Fruit fly (Drosophila melanogaster): ENCODE measurements around the gene Ada1-1.

DNA sequence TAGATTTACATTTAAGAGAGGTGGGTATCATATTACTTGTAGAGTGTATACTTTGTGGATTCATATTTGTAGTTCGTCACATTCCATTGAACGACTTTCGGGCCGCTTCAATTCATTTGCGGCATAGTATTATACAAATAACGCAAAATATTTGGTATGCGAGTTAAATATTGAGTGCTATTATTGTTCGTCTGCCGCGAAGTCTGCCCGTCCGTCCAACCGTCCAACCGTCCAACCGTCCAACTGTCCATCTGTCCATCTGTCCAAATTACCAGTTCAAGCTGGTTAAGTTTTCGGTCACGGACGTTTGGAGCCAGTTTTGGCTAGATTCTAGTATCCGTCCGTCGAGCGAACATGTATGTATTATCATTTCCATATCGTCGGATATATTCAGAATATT, 27.5 kb downstream of the Ada1-1 start:
- TF ChIP-seq Abd-B (GFP tag; optimal IDR thresholded peaks at IDR 0.05): no peak
- TF ChIP-seq OdsH (GFP tag; optimal IDR thresholded peaks at IDR 0.05): no peak
- TF ChIP-seq Vsx2 (GFP tag; optimal IDR thresholded peaks at IDR 0.05; ENCODE audit: partially characterized antibody): no peak
- no peak for TF ChIP-seq Hnf4 (GFP tag; optimal IDR thresholded peaks at IDR 0.05)
- TF ChIP-seq fru (GFP tag; optimal IDR thresholded peaks at IDR 0.05): no peak
- no peak for TF ChIP-seq Dfd (GFP tag; optimal IDR thresholded peaks at IDR 0.05)

Measured in whole organism, wandering third instar larva.